Worm (Caenorhabditis elegans): Measurements from ENCODE around the gene Y39B6A.30.

Y39B6A.30 gene

ce11 chrV:18969590-18970105 is 44.7 kb upstream of the Y39B6A.30 start, which contains the start of gene Y39B6A.42:
Gene Y39B6A.42 (minus strand): TSS chrV:18969640.
- TF ChIP-seq mml-1 (tag; optimal IDR thresholded peaks at IDR 0.05), result no peak
- TF ChIP-seq nhr-23 (tag; optimal IDR thresholded peaks at IDR 0.05), result no peak
- TF ChIP-seq elt-2 (tag; optimal IDR thresholded peaks at IDR 0.05), result no peak
- TF ChIP-seq elt-3 (tag; optimal IDR thresholded peaks at IDR 0.05), result no peak
- no peak for TF ChIP-seq ceh-16 (tag; optimal IDR thresholded peaks at IDR 0.05)
- no peak for TF ChIP-seq fos-1 (tag; optimal IDR thresholded peaks at IDR 0.05)
- TF ChIP-seq ztf-11 (tag; optimal IDR thresholded peaks at IDR 0.05), result no peak
- TF ChIP-seq zag-1 (tag; optimal IDR thresholded peaks at IDR 0.05), result no peak

DNA sequence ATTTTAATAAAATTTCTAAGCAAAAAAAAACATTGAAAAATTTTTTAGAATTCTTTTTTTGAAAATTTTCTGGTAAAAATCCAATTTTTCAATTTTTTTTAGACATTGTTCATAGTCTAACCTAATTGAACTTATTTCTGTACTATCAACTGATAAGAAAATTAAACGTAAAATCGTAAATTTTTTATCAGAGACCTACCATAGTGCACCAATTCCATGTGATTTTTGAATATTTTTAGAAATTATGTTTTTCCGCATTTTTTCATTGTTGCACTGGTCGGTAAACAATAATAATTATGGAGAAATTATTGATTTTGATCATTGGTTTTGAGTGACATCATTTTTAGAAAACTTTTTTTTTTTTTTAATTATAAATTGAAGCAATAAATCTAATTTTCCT is 37.8 kb upstream of the Y39B6A.30 start:
- no peak for TF ChIP-seq nhr-28 (tag; optimal IDR thresholded peaks at IDR 0.05)
- peak; percentile 21 for TF ChIP-seq pha-4 (tag; optimal IDR thresholded peaks at IDR 0.05)
- no peak for TF ChIP-seq nhr-25 (tag; optimal IDR thresholded peaks at IDR 0.05)
- no peak for TF ChIP-seq ztf-11 (tag; optimal IDR thresholded peaks at IDR 0.05)
- TF ChIP-seq aly-2 (tag; optimal IDR thresholded peaks at IDR 0.05), result no peak
- peak; percentile 57 for TF ChIP-seq elt-2 (tag; optimal IDR thresholded peaks at IDR 0.05)
- TF ChIP-seq nhr-237 (tag; optimal IDR thresholded peaks at IDR 0.05), result no peak
- no peak for TF ChIP-seq egl-5 (tag; optimal IDR thresholded peaks at IDR 0.05)
- no peak for TF ChIP-seq fkh-10 (GFP tag; optimal IDR thresholded peaks at IDR 0.05)
- TF ChIP-seq jun-1 (tag; optimal IDR thresholded peaks at IDR 0.05), result no peak
- no peak for TF ChIP-seq tbx-2 (tag; optimal IDR thresholded peaks at IDR 0.05)
- peak; percentile 10 for TF ChIP-seq pqm-1 (tag; optimal IDR thresholded peaks at IDR 0.05)
- TF ChIP-seq elt-3 (tag; optimal IDR thresholded peaks at IDR 0.05), result no peak
- TF ChIP-seq lin-15B (tag; optimal IDR thresholded peaks at IDR 0.05), result no peak
- TF ChIP-seq ceh-28 (tag; optimal IDR thresholded peaks at IDR 0.05), result no peak
- TF ChIP-seq nhr-23 (tag; optimal IDR thresholded peaks at IDR 0.05), result no peak

- TF ChIP-seq egl-27 (tag; optimal IDR thresholded peaks at IDR 0.05) (no peak), fkh-2 (tag; optimal IDR thresholded peaks at IDR 0.05) (no peak), elt-1 (tag; optimal IDR thresholded peaks at IDR 0.05) (no peak), ztf-11 (tag; optimal IDR thresholded peaks at IDR 0.05) (no peak), eor-1 (tag; optimal IDR thresholded peaks at IDR 0.05) (no peak), nhr-12 (tag; optimal IDR thresholded peaks at IDR 0.05) (no peak), elt-2 (tag; optimal IDR thresholded peaks at IDR 0.05) (no peak), ztf-4 (tag; optimal IDR thresholded peaks at IDR 0.05) (no peak), fkh-10 (GFP tag; optimal IDR thresholded peaks at IDR 0.05) (no peak), nhr-23 (tag; optimal IDR thresholded peaks at IDR 0.05) (no peak), fos-1 (tag; optimal IDR thresholded peaks at IDR 0.05) (no peak)
Measured at ce11 chrV:18977876-18978275, 36.5 kb upstream of the Y39B6A.30 start, which contains the start of gene Y39B6A.41. Gene Y39B6A.41 (minus strand): TSS chrV:18977976.

- TF ChIP-seq unc-39 (tag; optimal IDR thresholded peaks at IDR 0.05), result no peak
- TF ChIP-seq egl-27 (tag; optimal IDR thresholded peaks at IDR 0.05), result no peak
- TF ChIP-seq pha-4 (tag; optimal IDR thresholded peaks at IDR 0.05), result peak; percentile 35
- peak; percentile 24 for TF ChIP-seq pqm-1 (tag; optimal IDR thresholded peaks at IDR 0.05)
- TF ChIP-seq elt-2 (tag; optimal IDR thresholded peaks at IDR 0.05), result peak; percentile 75
- no peak for TF ChIP-seq nhr-43 (tag; optimal IDR thresholded peaks at IDR 0.05; ENCODE audit: poor library complexity, severe bottlenecking)
Measured at ce11 chrV:18978301-18978700, 36.1 kb upstream of the Y39B6A.30 start.

- TF ChIP-seq elt-1 (tag; optimal IDR thresholded peaks at IDR 0.05) (no peak), ZK546.5 (tag; optimal IDR thresholded peaks at IDR 0.05) (no peak), aly-2 (tag; optimal IDR thresholded peaks at IDR 0.05) (no peak), fos-1 (tag; optimal IDR thresholded peaks at IDR 0.05) (no peak), daf-12 (tag; optimal IDR thresholded peaks at IDR 0.05) (no peak), unc-39 (tag; optimal IDR thresholded peaks at IDR 0.05) (no peak), nhr-43 (tag; optimal IDR thresholded peaks at IDR 0.05; ENCODE audit: poor library complexity, severe bottlenecking) (peak; percentile 74), egl-27 (tag; optimal IDR thresholded peaks at IDR 0.05) (no peak), fkh-2 (tag; optimal IDR thresholded peaks at IDR 0.05) (no peak), ama-1 (optimal IDR thresholded peaks at IDR 0.05) (no peak), nhr-76 (tag; optimal IDR thresholded peaks at IDR 0.05) (no peak), lin-39 (tag; optimal IDR thresholded peaks at IDR 0.05) (peak; percentile 3), ceh-16 (tag; optimal IDR thresholded peaks at IDR 0.05) (no peak), nhr-67 (tag; optimal IDR thresholded peaks at IDR 0.05) (no peak), hmg-11 (tag; optimal IDR thresholded peaks at IDR 0.05) (peak; percentile 20), egl-5 (tag; optimal IDR thresholded peaks at IDR 0.05) (no peak), mdl-1 (tag; optimal IDR thresholded peaks at IDR 0.05) (no peak), nhr-28 (tag; optimal IDR thresholded peaks at IDR 0.05) (no peak), unc-62 (GFP tag; optimal IDR thresholded peaks at IDR 0.05) (no peak), nfya-1 (tag; optimal IDR thresholded peaks at IDR 0.05; ENCODE audit: insufficient read depth) (peak; percentile 63), tbx-2 (tag; optimal IDR thresholded peaks at IDR 0.05) (no peak), eor-1 (tag; optimal IDR thresholded peaks at IDR 0.05) (peak in 1 of 2 experiments; percentile 43), pha-4 (tag; optimal IDR thresholded peaks at IDR 0.05) (peak; percentile 72), ztf-4 (tag; optimal IDR thresholded peaks at IDR 0.05) (no peak), skn-1 (tag; optimal IDR thresholded peaks at IDR 0.05) (no peak), elt-3 (tag; optimal IDR thresholded peaks at IDR 0.05) (no peak), pqm-1 (tag; optimal IDR thresholded peaks at IDR 0.05) (no peak), lsy-12 (tag; optimal IDR thresholded peaks at IDR 0.05) (peak; percentile 69), lin-15B (tag; optimal IDR thresholded peaks at IDR 0.05) (peak; percentile 58), nhr-237 (tag; optimal IDR thresholded peaks at IDR 0.05) (no peak), ceh-28 (tag; optimal IDR thresholded peaks at IDR 0.05) (no peak)
Measured at ce11 chrV:18980980-18981529, 33.3 kb upstream of the Y39B6A.30 start, which contains the start of the genes mrps-35 and sws-1. Gene mrps-35 (plus strand): TSS chrV:18981306. Gene sws-1 (minus strand): TSS chrV:18981479.
